Fruit fly (Drosophila melanogaster) whole organism, embryonic: ENCODE measurements around the gene Mo25.

ENCODE experiments used
- ATbp ChIP-seq: fragments of 200-800 bp; sonication (Bioruptor generic); optimal IDR thresholded peaks from 2 replicates; lab custom pipeline; 2017; ENCODE audit warnings: missing biosample characterization, mild to moderate bottlenecking, missing genetic modification characterization, missing genetic modification reagents
- CG10654 ChIP-seq: fragments of 200-800 bp; sonication (Bioruptor generic); optimal IDR thresholded peaks from 2 replicates; lab custom pipeline; 2016; ENCODE audit warnings: missing biosample characterization, missing genetic modification characterization
- CG10979 ChIP-seq: fragments of 200-800 bp; sonication (Bioruptor generic); optimal IDR thresholded peaks from 2 replicates; lab custom pipeline; 2018; ENCODE audit warnings: missing biosample characterization, mild to moderate bottlenecking, missing genetic modification characterization, moderate library complexity
- CG12219 ChIP-seq: fragments of 200-800 bp; sonication (Bioruptor generic); optimal IDR thresholded peaks from 3 replicates; lab custom pipeline; 2018; ENCODE audit warnings: missing biosample characterization, mild to moderate bottlenecking, missing genetic modification characterization
- CG15011 ChIP-seq: fragments of 200-800 bp; sonication (Bioruptor generic); optimal IDR thresholded peaks from 3 replicates; lab custom pipeline; 2018; ENCODE audit warnings: missing biosample characterization, mild to moderate bottlenecking, missing genetic modification characterization
- CG17385 ChIP-seq: fragments of 200-800 bp; sonication (Bioruptor generic); optimal IDR thresholded peaks from 3 replicates; lab custom pipeline; 2018; ENCODE audit warnings: missing biosample characterization, mild to moderate bottlenecking, missing genetic modification characterization
- CG17568 ChIP-seq: fragments of 200-800 bp; sonication (Bioruptor generic); optimal IDR thresholded peaks from 2 replicates; lab custom pipeline; 2018; ENCODE audit warnings: missing biosample characterization, mild to moderate bottlenecking, missing genetic modification characterization, moderate library complexity
- CG18011 ChIP-seq: fragments of 200-800 bp; sonication (Bioruptor generic); optimal IDR thresholded peaks from 2 replicates; lab custom pipeline; 2017; ENCODE audit warnings: missing biosample characterization, missing genetic modification characterization, mild to moderate bottlenecking, moderate library complexity, missing genotype
- CG31224 ChIP-seq: fragments of 200-800 bp; sonication (Bioruptor generic); IDR thresholded peaks from 2 replicates; pipeline ENCODE4 v1.3.6; 2022; ENCODE audit warnings: missing biosample characterization, missing genetic modification characterization
- CG3281 ChIP-seq: fragments of 200-800 bp; sonication (Bioruptor generic); optimal IDR thresholded peaks from 3 replicates; lab custom pipeline; 2017; ENCODE audit warnings: missing biosample characterization, mild to moderate bottlenecking, missing genetic modification characterization
- CG34224 ChIP-seq: fragments of 200-800 bp; sonication (Bioruptor generic); IDR thresholded peaks from 3 replicates; pipeline ENCODE4 v1.3.6; 2022; ENCODE audit warnings: missing biosample characterization, missing genetic modification characterization; ENCODE audit not compliant: partially characterized antibody
- CG4328 ChIP-seq: fragments of 200-800 bp; sonication (Bioruptor generic); optimal IDR thresholded peaks from 3 replicates; lab custom pipeline; 2017; ENCODE audit warnings: missing biosample characterization, missing genetic modification reagents, missing genetic modification characterization
- CG5953 ChIP-seq: fragments of 200-800 bp; sonication (Bioruptor generic); IDR thresholded peaks from 2 replicates; pipeline ENCODE4 v1.3.6; 2022; ENCODE audit warnings: missing biosample characterization, missing genetic modification characterization
- CG6854 ChIP-seq: fragments of 200-800 bp; sonication (Bioruptor generic); optimal IDR thresholded peaks from 3 replicates; lab custom pipeline; 2017; ENCODE audit warnings: missing biosample characterization, mild to moderate bottlenecking, missing genetic modification characterization
- CG9817 ChIP-seq: fragments of 200-800 bp; sonication (Bioruptor generic); optimal IDR thresholded peaks from 2 replicates; lab custom pipeline; 2018; ENCODE audit warnings: missing biosample characterization, mild to moderate bottlenecking, missing genetic modification characterization, moderate library complexity
- CG9876 ChIP-seq: fragments of 200-800 bp; sonication (Bioruptor generic); optimal IDR thresholded peaks from 2 replicates; lab custom pipeline; 2016; ENCODE audit warnings: missing biosample characterization, missing genetic modification characterization
- CG9932 ChIP-seq: fragments of 200-800 bp; sonication (Bioruptor generic); IDR thresholded peaks from 2 replicates; pipeline ENCODE4 v1.3.6; 2022; ENCODE audit warnings: missing biosample characterization, missing genetic modification characterization
- CkIIα-i1 ChIP-seq: fragments of 200-800 bp; sonication (Bioruptor generic); IDR thresholded peaks from 2 replicates; pipeline ENCODE4 v1.3.6; 2022; ENCODE audit warnings: missing biosample characterization, missing genetic modification characterization
- Fer2 ChIP-seq: fragments of 200-800 bp; sonication (Bioruptor generic); optimal IDR thresholded peaks from 2 replicates; lab custom pipeline; 2018; ENCODE audit warnings: missing biosample characterization, mild to moderate bottlenecking, missing genetic modification characterization, moderate library complexity
- HLHmδ ChIP-seq: fragments of 200-800 bp; sonication (Bioruptor generic); optimal IDR thresholded peaks from 2 replicates; lab custom pipeline; 2018; ENCODE audit warnings: missing biosample characterization, mild to moderate bottlenecking, missing genetic modification characterization, moderate library complexity
- Hr3 ChIP-seq: fragments of 200-800 bp; sonication (Bioruptor generic); optimal IDR thresholded peaks from 3 replicates; lab custom pipeline; 2016; ENCODE audit warnings: missing biosample characterization, missing genetic modification characterization
- Hr78 ChIP-seq, 2 experiments: fragments of 200-800 bp in 1 of 2; fragments of >200 bp in 1 of 2; sonication (Bioruptor generic) in 1 of 2; optimal IDR thresholded peaks; 2 replicates each; lab custom pipeline; 2017 to 2019; ENCODE audit warnings: missing biosample characterization in 2 of 2, missing genetic modification characterization in 2 of 2, mild to moderate bottlenecking in 1 of 2, moderate library complexity in 1 of 2
- Mad ChIP-seq: fragments of 200-800 bp; sonication (Bioruptor generic); optimal IDR thresholded peaks from 2 replicates; lab custom pipeline; 2016; ENCODE audit warnings: missing biosample characterization, missing genetic modification characterization
- NC2β ChIP-seq: fragments of 200-800 bp; sonication (Bioruptor generic); optimal IDR thresholded peaks from 2 replicates; lab custom pipeline; 2016; ENCODE audit warnings: missing biosample characterization, missing genetic modification characterization
- Opbp ChIP-seq: fragments of 200-800 bp; sonication (Bioruptor generic); IDR thresholded peaks from 3 replicates; pipeline ENCODE4 v1.3.6; 2022; ENCODE audit warnings: missing biosample characterization, missing genetic modification characterization; ENCODE audit not compliant: partially characterized antibody
- Poxn ChIP-seq: fragments of 200-800 bp; sonication (Bioruptor generic); IDR thresholded peaks from 2 replicates; pipeline ENCODE4 v1.3.6; 2022; ENCODE audit warnings: missing biosample characterization, missing genetic modification characterization
- Sry-δ ChIP-seq: fragments of 200-800 bp; sonication (Bioruptor generic); optimal IDR thresholded peaks from 2 replicates; lab custom pipeline; 2016; ENCODE audit warnings: missing biosample characterization, missing genetic modification characterization
- Trl ChIP-seq, 3 experiments: fragments of >200 bp in 2 of 3; fragments of 200-800 bp in 1 of 3; sonication (Bioruptor generic) in 1 of 3; optimal IDR thresholded peaks; 2 replicates in 1 of 3; 3 replicates in 2 of 3; lab custom pipeline; 2016 to 2017; ENCODE audit warnings: missing biosample characterization in 1 of 3, missing genetic modification characterization in 1 of 3
- aop ChIP-seq: fragments of 200-800 bp; sonication (Bioruptor generic); IDR thresholded peaks from 2 replicates; pipeline ENCODE4 v1.3.6; 2022; ENCODE audit warnings: missing biosample characterization, missing genetic modification characterization
- ash1 ChIP-seq: fragments of 200-800 bp; sonication (Bioruptor generic); optimal IDR thresholded peaks from 2 replicates; lab custom pipeline; 2018; ENCODE audit warnings: missing biosample characterization, mild to moderate bottlenecking, missing genetic modification characterization
- az2 ChIP-seq: fragments of 200-800 bp; sonication (Bioruptor generic); optimal IDR thresholded peaks from 3 replicates; lab custom pipeline; 2016; ENCODE audit warnings: missing biosample characterization, missing genetic modification characterization
- cg ChIP-seq: fragments of 200-800 bp; sonication (Bioruptor generic); optimal IDR thresholded peaks from 3 replicates; lab custom pipeline; 2019; ENCODE audit warnings: missing biosample characterization, mild to moderate bottlenecking, missing genetic modification characterization, moderate library complexity
- crol ChIP-seq: fragments of 200-800 bp; sonication (Bioruptor generic); IDR thresholded peaks from 2 replicates; pipeline ENCODE4 v1.3.6; 2022; ENCODE audit warnings: missing biosample characterization, missing genetic modification characterization
- ems ChIP-seq: fragments of 200-800 bp; sonication (Bioruptor generic); optimal IDR thresholded peaks from 3 replicates; lab custom pipeline; 2016; ENCODE audit warnings: missing biosample characterization, missing genetic modification characterization
- fu2 ChIP-seq: fragments of 200-800 bp; sonication (Bioruptor generic); optimal IDR thresholded peaks from 2 replicates; lab custom pipeline; 2016; ENCODE audit warnings: missing biosample characterization, missing genetic modification characterization
- gem ChIP-seq: fragments of 200-800 bp; sonication (Bioruptor generic); optimal IDR thresholded peaks from 2 replicates; lab custom pipeline; 2019; ENCODE audit warnings: missing biosample characterization, mild to moderate bottlenecking, missing genetic modification characterization, moderate library complexity
- gfzf ChIP-seq: fragments of 200-800 bp; sonication (Bioruptor generic); optimal IDR thresholded peaks from 2 replicates; lab custom pipeline; 2016; ENCODE audit warnings: missing biosample characterization, mild to moderate bottlenecking, missing genetic modification characterization, moderate library complexity
- klu ChIP-seq: fragments of 200-800 bp; sonication (Bioruptor generic); IDR thresholded peaks from 2 replicates; pipeline ENCODE4 v1.3.6; 2022; ENCODE audit warnings: missing biosample characterization, missing genetic modification characterization
- peb ChIP-seq: fragments of 200-800 bp; sonication (Bioruptor generic); IDR thresholded peaks from 2 replicates; pipeline ENCODE4 v1.3.6; 2022; ENCODE audit warnings: missing biosample characterization, missing genetic modification characterization
- phol ChIP-seq: fragments of 200-800 bp; sonication (Bioruptor generic); optimal IDR thresholded peaks from 3 replicates; lab custom pipeline; 2018; ENCODE audit warnings: missing biosample characterization, mild to moderate bottlenecking, missing genetic modification characterization, moderate library complexity
- pita ChIP-seq: fragments of 200-800 bp; sonication (Bioruptor generic); optimal IDR thresholded peaks from 2 replicates; lab custom pipeline; 2017; ENCODE audit warnings: missing biosample characterization, mild to moderate bottlenecking, missing genetic modification characterization
- ranshi ChIP-seq: fragments of 200-800 bp; sonication (Bioruptor generic); IDR thresholded peaks from 2 replicates; pipeline ENCODE4 v1.3.6; 2022; ENCODE audit warnings: missing biosample characterization, missing genetic modification characterization
- row ChIP-seq: fragments of 200-800 bp; sonication (Bioruptor generic); IDR thresholded peaks from 3 replicates; pipeline ENCODE4 v1.3.6; 2022; ENCODE audit warnings: missing biosample characterization, missing genetic modification characterization
- so ChIP-seq: fragments of 200-800 bp; sonication (Bioruptor generic); IDR thresholded peaks from 3 replicates; pipeline ENCODE4 v1.3.6; 2022; ENCODE audit warnings: missing biosample characterization, missing genetic modification characterization
- sob ChIP-seq: fragments of 200-800 bp; sonication (Bioruptor generic); IDR thresholded peaks from 2 replicates; pipeline ENCODE4 v1.3.6; 2022; ENCODE audit warnings: missing biosample characterization, missing genetic modification characterization
- sqz ChIP-seq: fragments of 200-800 bp; sonication (Bioruptor generic); optimal IDR thresholded peaks from 3 replicates; lab custom pipeline; 2018; ENCODE audit warnings: missing biosample characterization, mild to moderate bottlenecking, missing genetic modification characterization
- stwl ChIP-seq: fragments of 200-800 bp; sonication (Bioruptor generic); optimal IDR thresholded peaks from 3 replicates; lab custom pipeline; 2018; ENCODE audit warnings: missing biosample characterization, mild to moderate bottlenecking, missing genetic modification characterization, moderate library complexity
- tx ChIP-seq: fragments of 200-800 bp; sonication (Bioruptor generic); optimal IDR thresholded peaks from 2 replicates; lab custom pipeline; 2016; ENCODE audit warnings: missing biosample characterization, missing genetic modification characterization
- yki ChIP-seq: fragments of >200 bp; optimal IDR thresholded peaks from 3 replicates; lab custom pipeline; 2018
- zen ChIP-seq: fragments of 200-800 bp; sonication (Bioruptor generic); optimal IDR thresholded peaks from 3 replicates; lab custom pipeline; 2018; ENCODE audit warnings: missing biosample characterization, mild to moderate bottlenecking, missing genetic modification characterization, moderate library complexity
- zfh2 ChIP-seq: fragments of 200-800 bp; sonication (Bioruptor generic); optimal IDR thresholded peaks from 2 replicates; lab custom pipeline; 2016; ENCODE audit warnings: missing biosample characterization, missing genetic modification characterization

Mo25 gene

dm6 chr3L:16609120-16609519 lies 6.2 kb downstream of the Mo25 start, which contains the start of gene CG4098 (continued):
- peak; percentile 56 for TF ChIP-seq ranshi (GFP tag; lab: Robert Waterston, UW)
- peak; percentile 44 for TF ChIP-seq NC2β (GFP tag; lab: Kevin White, UChicago)
- TF ChIP-seq CG12219 (GFP tag; lab: Kevin White, UChicago) = peak; percentile 38
- peak; percentile 75 for TF ChIP-seq zfh2 (GFP tag; lab: Kevin White, UChicago)
- TF ChIP-seq CG34224 (GFP tag; lab: Robert Waterston, UW) = no peak
- TF ChIP-seq zen = no peak
- TF ChIP-seq aop (GFP tag; lab: Robert Waterston, UW) = no peak
- TF ChIP-seq CG17568 (GFP tag; lab: Kevin White, UChicago) = no peak
- peak; percentile 51 for TF ChIP-seq Sry-δ (GFP tag; lab: Kevin White, UChicago)
- no peak for TF ChIP-seq yki
- peak; percentile 34 for TF ChIP-seq CG17385 (GFP tag; lab: Kevin White, UChicago)
- TF ChIP-seq row (GFP tag; lab: Robert Waterston, UW) = peak; percentile 97
- no peak for TF ChIP-seq CG15011 (GFP tag; lab: Kevin White, UChicago)
- no peak for TF ChIP-seq Hr78 (GFP tag; optimal IDR thresholded peaks at IDR 0.05; lab: Kevin White, UChicago)
- no peak for TF ChIP-seq cg (GFP tag; lab: Kevin White, UChicago)
- TF ChIP-seq Poxn (GFP tag; lab: Robert Waterston, UW) = no peak
- peak; percentile 56 for TF ChIP-seq fu2
- peak; percentile 77 for TF ChIP-seq gfzf (GFP tag; lab: Kevin White, UChicago)
- TF ChIP-seq ash1 = peak; percentile 25
- TF ChIP-seq Hr3 (GFP tag; lab: Kevin White, UChicago) = peak; percentile 39
- TF ChIP-seq Trl (optimal IDR thresholded peaks at IDR 0.05; lab: Kevin White, UChicago) = no peak
- peak; percentile 72 for TF ChIP-seq Trl (GFP tag; optimal IDR thresholded peaks at IDR 0.05; lab: Kevin White, UChicago)
- TF ChIP-seq sob (GFP tag; lab: Robert Waterston, UW) = peak; percentile 82
- TF ChIP-seq CG5953 (GFP tag; lab: Robert Waterston, UW) = no peak
- no peak for TF ChIP-seq CkIIα-i1 (GFP tag; lab: Robert Waterston, UW)
- peak; percentile 31 for TF ChIP-seq ATbp (GFP tag; lab: Kevin White, UChicago)
- TF ChIP-seq ems = peak; percentile 58
- no peak for TF ChIP-seq Mad (GFP tag; lab: Kevin White, UChicago)
- TF ChIP-seq CG3281 (GFP tag; lab: Kevin White, UChicago) = peak; percentile 27
- peak; percentile 9 for TF ChIP-seq Fer2 (tag; lab: Kevin White, UChicago)
- peak; percentile 25 for TF ChIP-seq phol (tag; lab: Kevin White, UChicago)
- peak; percentile 55 for TF ChIP-seq CG9817
- peak; percentile 30; the same call in 1 of the 2 replicates for TF ChIP-seq CG31224 (GFP tag; lab: Robert Waterston, UW)
- no peak for TF ChIP-seq sqz (GFP tag; lab: Kevin White, UChicago)
- TF ChIP-seq az2 (GFP tag; lab: Kevin White, UChicago) = peak; percentile 61
- TF ChIP-seq peb = no peak
- TF ChIP-seq CG9876 = peak; percentile 26
- TF ChIP-seq pita (GFP tag; lab: Kevin White, UChicago) = no peak
- peak; percentile 7 for TF ChIP-seq stwl (tag; lab: Kevin White, UChicago)
- peak; percentile 48 for TF ChIP-seq gem (tag; lab: Kevin White, UChicago)
- TF ChIP-seq CG4328 (GFP tag; lab: Kevin White, UChicago) = no peak
- TF ChIP-seq CG18011 (GFP tag; lab: Kevin White, UChicago) = peak; percentile 8
- TF ChIP-seq CG6854 = no peak
- no peak for TF ChIP-seq klu (GFP tag; lab: Robert Waterston, UW)
- TF ChIP-seq so (GFP tag; lab: Robert Waterston, UW) = 0 out of 3 replicates have a peak, but pooled peaks have one; percentile 11
- TF ChIP-seq HLHmδ (GFP tag; lab: Kevin White, UChicago) = no peak
- peak; percentile 30 for TF ChIP-seq CG10654 (GFP tag; lab: Kevin White, UChicago)
- no peak for TF ChIP-seq crol (GFP tag; lab: Robert Waterston, UW)
- TF ChIP-seq CG10979 = peak; percentile 34
- TF ChIP-seq CG9932 (GFP tag; lab: Robert Waterston, UW) = peak; percentile 88
- no peak for TF ChIP-seq tx
- no peak; the same call in 2 of the 3 replicates for TF ChIP-seq Opbp (GFP tag; lab: Robert Waterston, UW)
